Worm (Caenorhabditis elegans): ENCODE results near the gene F28F8.7.
"Not testable (repeated sequence)": the region's sequence is repeated elsewhere in the genome, so short reads cannot be mapped to it uniquely, and the experiment has no call there.

The F28F8.7 gene

ce11 chrV:15621518-15621917, 31.1 kb upstream of the F28F8.7 start, which contains the start of gene C55A1.1:
Gene C55A1.1 (plus strand): TSS chrV:15621818.
- TF ChIP-seq ztf-1 (GFP tag; conservative IDR thresholded peaks at IDR 0.05) (no peak), gmeb-1 (tag; optimal IDR thresholded peaks at IDR 0.05) (no peak), fos-1 (tag; optimal IDR thresholded peaks at IDR 0.05) (no peak), crh-2 (tag; optimal IDR thresholded peaks at IDR 0.05) (no peak)

- TF ChIP-seq lin-11 (tag; optimal IDR thresholded peaks at IDR 0.05) (no peak), ceh-82 (tag; optimal IDR thresholded peaks at IDR 0.05) (no peak), mdl-1 (tag; optimal IDR thresholded peaks at IDR 0.05) (no peak), F13H6.1 (tag; optimal IDR thresholded peaks at IDR 0.05) (no peak)
These were observed 24.1 kb upstream of the F28F8.7 start for ce11 chrV:15614534-15614933.

ce11 chrV:15612886-15613285, 22.5 kb upstream of the F28F8.7 start, which contains the start of gene str-263:
Gene str-263 (plus strand): TSS chrV:15613186.
- no peak for TF ChIP-seq alr-1 (tag; optimal IDR thresholded peaks at IDR 0.05)
- TF ChIP-seq nhr-25 (tag; optimal IDR thresholded peaks at IDR 0.05), result no peak
- no peak for TF ChIP-seq nhr-6 (tag; optimal IDR thresholded peaks at IDR 0.05)

ce11 chrV:15610350-15610940, 20.0 kb upstream of the F28F8.7 start, which contains the start of the genes fbxa-153 and str-12:
Gene fbxa-153 (minus strand): TSS chrV:15610384.
Gene str-12 (plus strand): TSS chrV:15610890.
- peak; percentile 84 for TF ChIP-seq unc-55 (GFP tag; optimal IDR thresholded peaks at IDR 0.05)
- TF ChIP-seq unc-62 (GFP tag; optimal IDR thresholded peaks at IDR 0.05), result no peak
- TF ChIP-seq zag-1 (tag; optimal IDR thresholded peaks at IDR 0.05), result peak; percentile 62
- TF ChIP-seq nhr-129 (tag; optimal IDR thresholded peaks at IDR 0.05), result peak; percentile 28
- no peak for TF ChIP-seq lsy-2 (tag; optimal IDR thresholded peaks at IDR 0.05)
- TF ChIP-seq sma-9 (GFP tag; optimal IDR thresholded peaks at IDR 0.05), result peak; percentile 28
- no peak for TF ChIP-seq sma-9 (tag; optimal IDR thresholded peaks at IDR 0.05)
- peak; percentile 64 for TF ChIP-seq C34F6.9 (tag; optimal IDR thresholded peaks at IDR 0.05)

ce11 chrV:15605045-15605444, 14.6 kb upstream of the F28F8.7 start, which contains the start of gene fbxa-154:
Gene fbxa-154 (minus strand): TSS chrV:15605145.
- TF ChIP-seq lin-11 (tag; optimal IDR thresholded peaks at IDR 0.05) (no peak), dmd-4 (tag; optimal IDR thresholded peaks at IDR 0.05) (no peak), nhr-237 (tag; optimal IDR thresholded peaks at IDR 0.05) (no peak), ztf-11 (tag; optimal IDR thresholded peaks at IDR 0.05) (no peak), snpc-4 (tag; optimal IDR thresholded peaks at IDR 0.05) (no peak), ceh-16 (tag; optimal IDR thresholded peaks at IDR 0.05) (no peak), elt-3 (tag; optimal IDR thresholded peaks at IDR 0.05) (no peak), elt-1 (tag; optimal IDR thresholded peaks at IDR 0.05) (no peak), unc-55 (GFP tag; optimal IDR thresholded peaks at IDR 0.05) (no peak), C34F6.9 (tag; optimal IDR thresholded peaks at IDR 0.05) (no peak), ceh-82 (tag; optimal IDR thresholded peaks at IDR 0.05) (no peak)

- TF ChIP-seq unc-55 (GFP tag; optimal IDR thresholded peaks at IDR 0.05) (no peak), sma-9 (GFP tag; optimal IDR thresholded peaks at IDR 0.05) (no peak), sma-9 (tag; optimal IDR thresholded peaks at IDR 0.05) (no peak), mbf-1 (tag; optimal IDR thresholded peaks at IDR 0.05) (no peak), nhr-11 (tag; optimal IDR thresholded peaks at IDR 0.05) (no peak), nhr-10 (tag; optimal IDR thresholded peaks at IDR 0.05) (no peak)
These were observed 11.8 kb upstream of the F28F8.7 start, which contains the start of gene fbxa-152 for ce11 chrV:15602253-15602652. Gene fbxa-152 (minus strand): TSS chrV:15602353.

- not testable (repeated sequence) for TF ChIP-seq nhr-129, nhr-6, skn-1 (tag; optimal IDR thresholded peaks at IDR 0.05)
These were observed 9.3 kb upstream of the F28F8.7 start, which contains the start of gene B0391.14 for ce11 chrV:15599762-15600161. Gene B0391.14 (minus strand): TSS chrV:15599862.

Measured in whole organism, L2 larva.